Worm (Caenorhabditis elegans): ENCODE data around the gene baf-1.
A peak's percentile ranks its signal among the peaks of the same experiment; 100 is the strongest.

Gene baf-1

DNA sequence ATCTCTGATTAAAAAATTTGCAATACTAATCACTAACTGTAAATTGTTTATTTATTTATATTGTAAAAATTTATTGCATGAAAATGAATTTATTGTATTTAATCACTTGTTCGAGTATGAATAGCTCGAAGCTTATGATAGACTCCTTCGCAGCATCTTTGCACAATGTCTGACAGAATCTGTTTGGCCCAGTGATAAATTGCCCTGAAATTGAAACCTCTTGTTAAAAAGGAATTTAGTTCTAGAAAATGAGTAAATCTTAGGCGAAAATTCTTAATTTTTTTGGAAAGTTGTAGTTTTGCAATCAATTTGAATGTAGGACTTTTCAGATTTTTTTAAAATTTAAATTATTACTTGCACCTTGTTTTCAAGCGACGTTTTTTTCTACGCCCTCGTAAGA is 32.3 kb upstream of the baf-1 start:
- no peak for TF ChIP-seq skn-1 (tag; optimal IDR thresholded peaks at IDR 0.05)
- TF ChIP-seq egl-27 (tag; optimal IDR thresholded peaks at IDR 0.05), result no peak
- no peak for TF ChIP-seq nhr-23 (tag; optimal IDR thresholded peaks at IDR 0.05)

DNA sequence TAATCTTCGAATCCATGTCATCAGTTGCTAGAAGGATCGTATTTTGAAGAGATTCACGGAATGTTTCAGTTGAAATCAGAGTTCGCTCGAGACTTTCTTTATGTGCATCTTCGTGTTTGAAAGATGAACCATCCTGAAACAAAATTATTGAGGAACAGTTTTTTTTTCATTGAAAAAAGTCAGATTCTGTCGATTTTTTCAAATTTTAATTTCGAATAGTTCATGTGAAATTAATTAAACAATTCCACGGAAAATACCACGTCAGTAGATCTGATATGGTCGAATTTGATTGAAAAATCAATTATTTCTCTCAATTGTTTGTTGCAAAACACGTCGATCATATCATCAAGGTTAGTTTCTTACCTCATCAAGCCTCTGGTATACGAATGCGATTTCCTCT is 27.9 kb upstream of the baf-1 start, which contains the start of gene F54C8.1:
TSS of gene F54C8.1 (plus strand) at position 301 of the 400 bp plus-strand sequence.
- no peak for TF ChIP-seq Y55F3AM.14 (GFP tag; optimal IDR thresholded peaks at IDR 0.05)
- no peak for TF ChIP-seq aly-2 (tag; optimal IDR thresholded peaks at IDR 0.05)
- TF ChIP-seq nhr-237 (tag; optimal IDR thresholded peaks at IDR 0.05), result no peak
- TF ChIP-seq nhr-12 (tag; optimal IDR thresholded peaks at IDR 0.05), result no peak
- no peak for TF ChIP-seq F13H6.1 (tag; optimal IDR thresholded peaks at IDR 0.05)
- TF ChIP-seq lin-13 (GFP tag; optimal IDR thresholded peaks at IDR 0.05), result no peak
- TF ChIP-seq lsy-2 (tag; optimal IDR thresholded peaks at IDR 0.05), result no peak
- no peak for TF ChIP-seq crh-2 (tag; optimal IDR thresholded peaks at IDR 0.05)
- TF ChIP-seq snpc-4 (tag; optimal IDR thresholded peaks at IDR 0.05), result no peak
- TF ChIP-seq ztf-1 (GFP tag; conservative IDR thresholded peaks at IDR 0.05), result no peak
- no peak for TF ChIP-seq C34F6.9 (tag; optimal IDR thresholded peaks at IDR 0.05)
- no peak for TF ChIP-seq elt-3 (tag; optimal IDR thresholded peaks at IDR 0.05)
- TF ChIP-seq lin-39 (tag; optimal IDR thresholded peaks at IDR 0.05), result no peak

DNA sequence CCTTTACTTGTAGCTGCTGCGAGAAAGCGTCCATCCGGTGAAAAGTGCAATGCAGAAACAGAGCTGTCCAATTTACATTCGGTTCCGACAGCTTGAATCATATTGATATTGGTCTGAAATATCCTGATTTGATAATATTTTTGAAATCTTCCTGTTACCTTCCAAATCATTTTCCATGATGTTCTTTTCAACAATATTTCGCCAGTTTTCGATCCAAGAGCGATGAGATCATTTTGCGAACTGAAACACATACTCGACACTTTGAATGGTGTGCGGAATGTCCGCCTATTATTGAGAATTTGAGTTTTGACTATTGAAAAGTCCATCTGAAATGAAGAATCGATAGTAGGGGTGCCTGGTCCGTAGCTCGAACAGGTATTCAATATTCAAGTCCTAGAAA is 26.1 kb upstream of the baf-1 start, which contains the start of gene emb-30:
TSS of gene emb-30 (minus strand) at position 328 of the 400 bp plus-strand sequence.
- TF ChIP-seq peb-1 (tag; optimal IDR thresholded peaks at IDR 0.05) (no peak), dmd-4 (tag; optimal IDR thresholded peaks at IDR 0.05) (no peak), unc-62 (GFP tag; optimal IDR thresholded peaks at IDR 0.05) (no peak), ama-1 (optimal IDR thresholded peaks at IDR 0.05) (peak; percentile 31), sem-4 (tag; optimal IDR thresholded peaks at IDR 0.05) (peak; percentile 7), mbf-1 (tag; optimal IDR thresholded peaks at IDR 0.05) (no peak), nhr-6 (tag; optimal IDR thresholded peaks at IDR 0.05) (peak; percentile 19)

DNA sequence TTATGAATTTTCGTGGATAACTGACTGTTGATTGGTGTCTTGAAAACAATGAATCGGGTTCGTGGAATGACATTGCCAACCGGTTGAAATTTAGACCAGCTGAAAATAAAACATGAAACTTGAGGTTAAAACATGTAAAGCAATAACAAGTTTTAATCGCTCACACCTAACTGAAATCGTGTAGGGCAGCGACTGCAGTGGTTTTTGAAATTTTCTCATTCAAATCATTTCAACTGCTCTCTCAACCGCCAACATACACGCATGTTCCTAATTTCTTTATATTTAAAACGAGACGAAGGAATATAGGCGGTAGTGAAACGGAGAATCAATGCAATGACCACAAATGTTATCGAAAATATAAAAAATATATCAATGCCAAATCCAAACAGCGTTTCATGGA is 24.4 kb upstream of the baf-1 start:
- no peak for TF ChIP-seq ztf-4 (tag; optimal IDR thresholded peaks at IDR 0.05)
- TF ChIP-seq mab-5 (tag; optimal IDR thresholded peaks at IDR 0.05), result no peak
- no peak for TF ChIP-seq nhr-25 (tag; optimal IDR thresholded peaks at IDR 0.05)
- no peak for TF ChIP-seq unc-62 (GFP tag; optimal IDR thresholded peaks at IDR 0.05)
- TF ChIP-seq aly-2 (tag; optimal IDR thresholded peaks at IDR 0.05), result no peak
- no peak for TF ChIP-seq sma-3 (GFP tag; optimal IDR thresholded peaks at IDR 0.05)
- TF ChIP-seq nhr-129 (tag; optimal IDR thresholded peaks at IDR 0.05), result no peak
- no peak for TF ChIP-seq snpc-4 (tag; optimal IDR thresholded peaks at IDR 0.05)
- no peak for TF ChIP-seq sma-9 (GFP tag; optimal IDR thresholded peaks at IDR 0.05)
- TF ChIP-seq sma-9 (tag; optimal IDR thresholded peaks at IDR 0.05), result no peak
- no peak for TF ChIP-seq nhr-77 (tag; optimal IDR thresholded peaks at IDR 0.05)
- no peak for TF ChIP-seq elt-1 (tag; optimal IDR thresholded peaks at IDR 0.05)
- TF ChIP-seq ztf-11 (tag; optimal IDR thresholded peaks at IDR 0.05), result no peak

DNA sequence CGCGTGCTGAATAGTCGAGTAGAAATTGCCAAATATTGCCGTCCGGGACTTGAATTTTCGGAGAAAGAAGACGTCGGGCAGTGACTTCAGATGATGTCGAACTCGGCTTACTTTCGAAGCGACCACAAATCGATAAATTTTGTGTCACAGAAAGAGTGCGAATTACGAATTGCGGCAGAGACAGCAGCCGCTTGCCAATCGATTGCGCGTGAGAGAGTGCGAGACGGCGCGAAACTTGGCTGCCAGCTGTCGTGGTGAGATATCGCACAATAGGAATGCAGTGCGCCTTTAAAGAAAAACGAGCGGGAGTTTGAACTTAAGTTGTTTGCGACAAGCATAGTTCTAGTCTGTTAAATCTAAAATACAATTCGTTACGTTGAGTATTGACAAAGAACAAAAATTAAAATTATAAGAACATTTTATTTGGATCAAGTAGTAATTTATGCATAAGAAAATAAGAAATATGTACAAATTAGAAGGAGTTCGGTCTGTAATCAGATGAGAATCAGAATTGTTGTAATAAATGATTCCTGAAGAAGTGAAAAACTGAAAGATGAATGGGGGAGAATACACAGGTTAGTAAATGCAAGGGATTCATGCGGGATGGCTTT is 23.7 kb upstream of the baf-1 start, which contains the start of gene pir-2:
TSS of gene pir-2 (minus strand) at position 218 of the 611 bp plus-strand sequence.
- no peak for TF ChIP-seq unc-39 (tag; optimal IDR thresholded peaks at IDR 0.05)
- TF ChIP-seq mab-5 (tag; optimal IDR thresholded peaks at IDR 0.05), result peak; percentile 77
- peak; percentile 97 for TF ChIP-seq unc-55 (GFP tag; optimal IDR thresholded peaks at IDR 0.05)
- peak; percentile 68 for TF ChIP-seq nhr-25 (tag; optimal IDR thresholded peaks at IDR 0.05)
- no peak for TF ChIP-seq unc-62 (GFP tag; optimal IDR thresholded peaks at IDR 0.05)
- no peak for TF ChIP-seq egl-27 (tag; optimal IDR thresholded peaks at IDR 0.05)
- peak; percentile 81 for TF ChIP-seq sma-9 (GFP tag; optimal IDR thresholded peaks at IDR 0.05)
- no peak for TF ChIP-seq sma-9 (tag; optimal IDR thresholded peaks at IDR 0.05)
- peak; percentile 74 for TF ChIP-seq C34F6.9 (tag; optimal IDR thresholded peaks at IDR 0.05)
- TF ChIP-seq nhr-77 (tag; optimal IDR thresholded peaks at IDR 0.05), result no peak
- peak; percentile 78 for TF ChIP-seq sma-3 (GFP tag; optimal IDR thresholded peaks at IDR 0.05)
- peak; percentile 90 for TF ChIP-seq lin-11 (tag; optimal IDR thresholded peaks at IDR 0.05)
- TF ChIP-seq zag-1 (tag; optimal IDR thresholded peaks at IDR 0.05), result peak; percentile 74
- TF ChIP-seq fos-1 (tag; optimal IDR thresholded peaks at IDR 0.05), result peak; percentile 57
- peak; percentile 7 for TF ChIP-seq Y55F3AM.14 (GFP tag; optimal IDR thresholded peaks at IDR 0.05)
- TF ChIP-seq peb-1 (tag; optimal IDR thresholded peaks at IDR 0.05), result no peak
- no peak for TF ChIP-seq alr-1 (tag; optimal IDR thresholded peaks at IDR 0.05)
- peak; percentile 93 for TF ChIP-seq crh-2 (tag; optimal IDR thresholded peaks at IDR 0.05)
- TF ChIP-seq nhr-11 (tag; optimal IDR thresholded peaks at IDR 0.05), result no peak
- TF ChIP-seq lin-39 (tag; optimal IDR thresholded peaks at IDR 0.05), result no peak
- no peak for TF ChIP-seq ztf-11 (tag; optimal IDR thresholded peaks at IDR 0.05)
- TF ChIP-seq skn-1 (tag; optimal IDR thresholded peaks at IDR 0.05), result no peak
- peak; percentile 42 for TF ChIP-seq sem-4 (tag; optimal IDR thresholded peaks at IDR 0.05)
- no peak for TF ChIP-seq nhr-237 (tag; optimal IDR thresholded peaks at IDR 0.05)
- peak; percentile 83 for TF ChIP-seq F13H6.1 (tag; optimal IDR thresholded peaks at IDR 0.05)
- no peak for TF ChIP-seq mbf-1 (tag; optimal IDR thresholded peaks at IDR 0.05)
- peak; percentile 92 for TF ChIP-seq gmeb-1 (tag; optimal IDR thresholded peaks at IDR 0.05)
- TF ChIP-seq mdl-1 (tag; optimal IDR thresholded peaks at IDR 0.05), result peak; percentile 28 to 46
- TF ChIP-seq nhr-23 (tag; optimal IDR thresholded peaks at IDR 0.05), result no peak
- no peak for TF ChIP-seq R02D3.7 (tag; optimal IDR thresholded peaks at IDR 0.05)
- peak; percentile 39 for TF ChIP-seq ceh-16 (tag; optimal IDR thresholded peaks at IDR 0.05)
- TF ChIP-seq ama-1 (optimal IDR thresholded peaks at IDR 0.05), result peak; percentile 65
- peak; percentile 90 for TF ChIP-seq lin-13 (GFP tag; optimal IDR thresholded peaks at IDR 0.05)
